Fruit fly (Drosophila melanogaster): ENCODE data around the gene Arl1.
A peak's percentile ranks its signal among the peaks of the same experiment; 100 is the strongest.

Gene Arl1

DNA sequence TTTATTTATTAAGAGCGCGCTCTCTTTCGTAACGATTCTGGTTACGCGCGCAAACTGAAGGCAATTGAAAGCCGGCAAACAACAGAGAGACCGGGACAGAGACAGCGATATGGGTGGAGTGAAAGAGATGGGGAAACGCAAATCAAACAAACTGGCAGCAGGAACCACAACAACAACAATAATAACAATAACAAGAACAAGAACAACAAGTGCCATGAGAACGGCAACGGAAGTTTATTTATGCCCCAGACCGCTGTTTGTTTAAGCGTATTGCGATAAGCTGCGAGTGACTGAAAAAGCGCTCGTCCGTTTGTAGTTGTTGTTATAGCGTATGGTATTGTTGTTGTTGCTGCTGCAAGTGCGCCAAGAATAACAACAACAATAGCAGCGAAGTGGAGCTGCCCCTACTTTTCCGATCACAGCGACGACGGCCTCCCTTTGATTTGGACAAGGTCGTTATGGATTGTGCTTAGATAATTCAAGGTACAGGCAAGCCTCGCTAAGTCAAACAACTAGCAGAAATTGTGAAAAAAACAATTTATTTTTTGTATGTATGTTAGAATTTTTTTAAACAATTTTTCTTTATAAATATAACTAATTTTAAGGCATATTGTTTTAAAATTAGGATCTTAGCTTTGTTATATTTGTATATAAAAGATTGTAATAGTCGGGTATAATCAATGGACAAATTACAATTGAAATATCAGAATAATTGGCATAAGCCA, 43.3 kb downstream of the Arl1 start (continued):
- TF ChIP-seq jing (GFP tag; optimal IDR thresholded peaks at IDR 0.05) (no peak), Dref (GFP tag; IDR thresholded peaks at IDR 0.05) (no peak), zfh2 (GFP tag; optimal IDR thresholded peaks at IDR 0.05) (no peak), CHES-1-like (GFP tag; optimal IDR thresholded peaks at IDR 0.05) (peak; percentile 80), CG11085 (GFP tag; IDR thresholded peaks at IDR 0.05) (no peak), ash1 (GFP tag; optimal IDR thresholded peaks at IDR 0.05) (no peak), zf30C (GFP tag; optimal IDR thresholded peaks at IDR 0.05) (no peak), HLH3B (GFP tag; IDR thresholded peaks at IDR 0.05) (peak; percentile 65; the same call in 1 of the 2 replicates), sna (GFP tag; IDR thresholded peaks at IDR 0.05; ENCODE audit: partially characterized antibody) (no peak), CoRest (tag; optimal IDR thresholded peaks at IDR 0.05) (peak; percentile 11), CG12236 (GFP tag; optimal IDR thresholded peaks at IDR 0.05) (peak; percentile 74), CG4282 (GFP tag; optimal IDR thresholded peaks at IDR 0.05) (peak; percentile 39), CG9817 (tag; optimal IDR thresholded peaks at IDR 0.05) (no peak), nerfin-1 (tag; optimal IDR thresholded peaks at IDR 0.05) (peak; percentile 47), CG3838 (GFP tag; optimal IDR thresholded peaks at IDR 0.05) (peak; percentile 23), sim (GFP tag; IDR thresholded peaks at IDR 0.05) (0 out of 2 replicates have a peak, but pooled peaks have one; percentile 34), Fer1 (GFP tag; optimal IDR thresholded peaks at IDR 0.05) (peak; percentile 54), slou (GFP tag; optimal IDR thresholded peaks at IDR 0.05) (peak; percentile 26), CG12155 (GFP tag; optimal IDR thresholded peaks at IDR 0.05) (no peak), stwl (tag; optimal IDR thresholded peaks at IDR 0.05) (no peak), Hmx (GFP tag; optimal IDR thresholded peaks at IDR 0.05) (no peak), ac (GFP tag; optimal IDR thresholded peaks at IDR 0.05) (peak; percentile 80), CG3163 (GFP tag; optimal IDR thresholded peaks at IDR 0.05) (peak; percentile 72), ab (GFP tag; optimal IDR thresholded peaks at IDR 0.05) (no peak), NFAT (GFP tag; IDR thresholded peaks at IDR 0.05) (0 out of 2 replicates have a peak, but pooled peaks have one; percentile 14), Myb (GFP tag; optimal IDR thresholded peaks at IDR 0.05) (peak; percentile 38), CG16813 (GFP tag; IDR thresholded peaks at IDR 0.05; ENCODE audit: partially characterized antibody) (no peak), Drgx (GFP tag; IDR thresholded peaks at IDR 0.05) (peak; percentile 48; the same call in 1 of the 2 replicates), oc (tag; optimal IDR thresholded peaks at IDR 0.05) (peak; percentile 47), sd (tag; optimal IDR thresholded peaks at IDR 0.05) (peak; percentile 41), CG4617 (GFP tag; optimal IDR thresholded peaks at IDR 0.05; ENCODE audit: borderline replicate concordance) (no peak), sug (tag; optimal IDR thresholded peaks at IDR 0.05) (peak; percentile 72), NC2β (GFP tag; optimal IDR thresholded peaks at IDR 0.05) (peak; percentile 72), ken (GFP tag; IDR thresholded peaks at IDR 0.05) (no peak), Jarid2 (GFP tag; optimal IDR thresholded peaks at IDR 0.05) (peak; percentile 75), abd-A (tag; optimal IDR thresholded peaks at IDR 0.05) (no peak), fd64A (GFP tag; optimal IDR thresholded peaks at IDR 0.05) (peak; percentile 91), CG10462 (GFP tag; optimal IDR thresholded peaks at IDR 0.05) (no peak), hbn (GFP tag; IDR thresholded peaks at IDR 0.05; ENCODE audit: partially characterized antibody) (no peak), CG9437 (GFP tag; optimal IDR thresholded peaks at IDR 0.05) (peak; percentile 11), CG10366 (GFP tag; IDR thresholded peaks at IDR 0.05) (no peak; the same call in 1 of the 2 replicates), CG12104 (GFP tag; optimal IDR thresholded peaks at IDR 0.05) (peak; percentile 0), Hand (GFP tag; optimal IDR thresholded peaks at IDR 0.05) (peak; percentile 3), CG1792 (GFP tag; optimal IDR thresholded peaks at IDR 0.05) (peak; percentile 63), otp (GFP tag; IDR thresholded peaks at IDR 0.05) (peak; percentile 80; the same call in 1 of the 3 replicates), CG32767 (GFP tag; IDR thresholded peaks at IDR 0.05) (peak; percentile 47; the same call in 1 of the 2 replicates), CG18619 (GFP tag; optimal IDR thresholded peaks at IDR 0.05) (peak; percentile 54), bsh (GFP tag; optimal IDR thresholded peaks at IDR 0.05) (peak in 1 of 2 experiments; percentile 77), CG15696 (tag; optimal IDR thresholded peaks at IDR 0.05) (peak; percentile 69)
